Fruit fly (Drosophila melanogaster) whole organism, embryonic: ENCODE measurements around the gene CG32801.

ENCODE experiments used
- Asciz ChIP-seq: fragments of 200-800 bp; sonication (Bioruptor generic); optimal IDR thresholded peaks from 2 replicates; lab custom pipeline; 2017; ENCODE audit warnings: missing biosample characterization, mild to moderate bottlenecking, missing genetic modification characterization, missing genetic modification reagents
- Atf6 ChIP-seq: fragments of 200-800 bp; sonication (Bioruptor generic); IDR thresholded peaks from 2 replicates; pipeline ENCODE4 v1.3.6; 2022; ENCODE audit warnings: missing biosample characterization, missing genetic modification characterization
- BEAF-32 ChIP-seq: fragments of 200-800 bp; sonication (Bioruptor generic); optimal IDR thresholded peaks from 3 replicates; lab custom pipeline; 2017; ENCODE audit warnings: missing biosample characterization, missing genetic modification characterization, mild to moderate bottlenecking, moderate library complexity, missing genetic modification reagents
- CG10267 ChIP-seq: fragments of 200-800 bp; sonication (Bioruptor generic); optimal IDR thresholded peaks from 2 replicates; lab custom pipeline; 2018; ENCODE audit warnings: missing biosample characterization, mild to moderate bottlenecking, missing genetic modification characterization, moderate library complexity
- CG10274 ChIP-seq: fragments of 200-800 bp; sonication (Bioruptor generic); optimal IDR thresholded peaks from 3 replicates; lab custom pipeline; 2017; ENCODE audit warnings: missing biosample characterization, mild to moderate bottlenecking, missing genetic modification characterization
- CG11093 ChIP-seq: fragments of 200-800 bp; sonication (Bioruptor generic); IDR thresholded peaks from 3 replicates; pipeline ENCODE4 v1.3.6; 2022; ENCODE audit warnings: missing biosample characterization, missing genetic modification characterization
- CG11504 ChIP-seq: fragments of 200-800 bp; sonication (Bioruptor generic); optimal IDR thresholded peaks from 3 replicates; lab custom pipeline; 2019; ENCODE audit warnings: missing biosample characterization, mild to moderate bottlenecking, missing genetic modification characterization, moderate library complexity
- CG11560 ChIP-seq: fragments of 200-800 bp; sonication (Bioruptor generic); IDR thresholded peaks from 3 replicates; pipeline ENCODE4 v1.3.6; 2022; ENCODE audit warnings: missing biosample characterization, missing genetic modification characterization
- CG12769 ChIP-seq: fragments of 200-800 bp; sonication (Bioruptor generic); optimal IDR thresholded peaks from 2 replicates; lab custom pipeline; 2019; ENCODE audit warnings: missing biosample characterization, mild to moderate bottlenecking, missing genetic modification characterization, moderate library complexity
- CG13424 ChIP-seq: fragments of 200-800 bp; sonication (Bioruptor generic); optimal IDR thresholded peaks from 2 replicates; lab custom pipeline; 2019; ENCODE audit warnings: missing biosample characterization, mild to moderate bottlenecking, missing genetic modification characterization, moderate library complexity
- CG14441 ChIP-seq: fragments of 200-800 bp; sonication (Bioruptor generic); IDR thresholded peaks from 2 replicates; pipeline ENCODE4 v1.3.6; 2022; ENCODE audit warnings: missing biosample characterization, missing genetic modification characterization
- CG14965 ChIP-seq: fragments of 200-800 bp; sonication (Bioruptor generic); optimal IDR thresholded peaks from 2 replicates; lab custom pipeline; 2016; ENCODE audit warnings: missing biosample characterization, missing genetic modification characterization, borderline replicate concordance
- CG15269 ChIP-seq: fragments of 200-800 bp; sonication (Bioruptor generic); optimal IDR thresholded peaks from 2 replicates; lab custom pipeline; 2018; ENCODE audit warnings: missing biosample characterization, mild to moderate bottlenecking, missing genetic modification characterization, moderate library complexity
- CG17359 ChIP-seq: fragments of 200-800 bp; sonication (Bioruptor generic); optimal IDR thresholded peaks from 3 replicates; lab custom pipeline; 2018; ENCODE audit warnings: missing biosample characterization, mild to moderate bottlenecking, missing genetic modification characterization, moderate library complexity
- CG17385 ChIP-seq: fragments of 200-800 bp; sonication (Bioruptor generic); optimal IDR thresholded peaks from 3 replicates; lab custom pipeline; 2018; ENCODE audit warnings: missing biosample characterization, mild to moderate bottlenecking, missing genetic modification characterization
- CG17912 ChIP-seq: fragments of 200-800 bp; sonication (Bioruptor generic); optimal IDR thresholded peaks from 2 replicates; lab custom pipeline; 2018; ENCODE audit warnings: missing biosample characterization, mild to moderate bottlenecking, missing genetic modification characterization
- CG18011 ChIP-seq: fragments of 200-800 bp; sonication (Bioruptor generic); optimal IDR thresholded peaks from 2 replicates; lab custom pipeline; 2017; ENCODE audit warnings: missing biosample characterization, missing genetic modification characterization, mild to moderate bottlenecking, moderate library complexity, missing genotype
- CG31388 ChIP-seq: fragments of 200-800 bp; sonication (Bioruptor generic); optimal IDR thresholded peaks from 2 replicates; lab custom pipeline; 2016; ENCODE audit warnings: missing biosample characterization, missing genetic modification characterization
- CG34422 ChIP-seq: fragments of 200-800 bp; sonication (Bioruptor generic); IDR thresholded peaks from 3 replicates; pipeline ENCODE4 v1.3.6; 2022; ENCODE audit warnings: missing biosample characterization, missing genetic modification characterization
- CG7372 ChIP-seq: fragments of 200-800 bp; sonication (Bioruptor generic); IDR thresholded peaks from 2 replicates; pipeline ENCODE4 v1.3.6; 2022; ENCODE audit warnings: missing biosample characterization, missing genetic modification characterization
- CG8281 ChIP-seq: fragments of 200-800 bp; sonication (Bioruptor generic); optimal IDR thresholded peaks from 2 replicates; lab custom pipeline; 2018; ENCODE audit warnings: missing biosample characterization, mild to moderate bottlenecking, missing genetic modification characterization, moderate library complexity
- Dll ChIP-seq: fragments of 200-800 bp; sonication (Bioruptor generic); IDR thresholded peaks from 4 replicates; pipeline ENCODE4 v1.3.6; 2022; ENCODE audit warnings: missing biosample characterization, missing genetic modification characterization; ENCODE audit not compliant: partially characterized antibody
- Doc2 ChIP-seq: fragments of 200-800 bp; sonication (Bioruptor generic); IDR thresholded peaks from 2 replicates; pipeline ENCODE4 v1.3.6; 2022; ENCODE audit warnings: missing biosample characterization, missing genetic modification characterization
- E2f2 ChIP-seq: fragments of 200-800 bp; sonication (Bioruptor generic); IDR thresholded peaks from 2 replicates; pipeline ENCODE4 v1.3.6; 2022; ENCODE audit warnings: missing biosample characterization, missing genetic modification characterization
- Ets97D ChIP-seq: fragments of 200-800 bp; sonication (Bioruptor generic); optimal IDR thresholded peaks from 3 replicates; lab custom pipeline; 2016; ENCODE audit warnings: missing biosample characterization, missing genetic modification characterization
- Fer2 ChIP-seq: fragments of 200-800 bp; sonication (Bioruptor generic); optimal IDR thresholded peaks from 2 replicates; lab custom pipeline; 2018; ENCODE audit warnings: missing biosample characterization, mild to moderate bottlenecking, missing genetic modification characterization, moderate library complexity
- H15 ChIP-seq: fragments of 200-800 bp; sonication (Bioruptor generic); IDR thresholded peaks from 3 replicates; pipeline ENCODE4 v1.3.6; 2022; ENCODE audit warnings: missing biosample characterization, missing genetic modification characterization
- HmgD ChIP-seq: fragments of 200-800 bp; sonication (Bioruptor generic); optimal IDR thresholded peaks from 3 replicates; lab custom pipeline; 2016; ENCODE audit warnings: missing biosample characterization, missing genetic modification characterization
- Hmx ChIP-seq: fragments of 200-800 bp; sonication (Bioruptor generic); optimal IDR thresholded peaks from 2 replicates; lab custom pipeline; 2016; ENCODE audit warnings: missing biosample characterization, missing genetic modification characterization
- Jarid2 ChIP-seq: fragments of 200-800 bp; sonication (Bioruptor generic); optimal IDR thresholded peaks from 3 replicates; lab custom pipeline; 2017; ENCODE audit warnings: mild to moderate bottlenecking, missing biosample characterization, missing genetic modification reagents, missing genetic modification characterization
- MESR4 ChIP-seq: fragments of 200-800 bp; sonication (Bioruptor generic); optimal IDR thresholded peaks from 2 replicates; lab custom pipeline; 2018; ENCODE audit warnings: missing biosample characterization, mild to moderate bottlenecking, missing genetic modification characterization, moderate library complexity
- Mrtf ChIP-seq: fragments of 200-800 bp; sonication (Bioruptor generic); IDR thresholded peaks from 3 replicates; pipeline ENCODE4 v1.3.6; 2022; ENCODE audit warnings: missing biosample characterization, missing genetic modification characterization
- Nf-YC ChIP-seq: fragments of 200-800 bp; optimal IDR thresholded peaks from 3 replicates; lab custom pipeline; 2019; ENCODE audit warnings: missing biosample characterization, mild to moderate bottlenecking, missing genetic modification characterization, moderate library complexity
- Poxn ChIP-seq: fragments of 200-800 bp; sonication (Bioruptor generic); IDR thresholded peaks from 2 replicates; pipeline ENCODE4 v1.3.6; 2022; ENCODE audit warnings: missing biosample characterization, missing genetic modification characterization
- Side ChIP-seq: fragments of 200-800 bp; sonication (Bioruptor generic); optimal IDR thresholded peaks from 2 replicates; lab custom pipeline; 2016; ENCODE audit warnings: missing biosample characterization, missing genetic modification characterization
- Sry-β ChIP-seq: fragments of 200-800 bp; sonication (Bioruptor generic); optimal IDR thresholded peaks from 2 replicates; lab custom pipeline; 2018; ENCODE audit warnings: missing biosample characterization, mild to moderate bottlenecking, missing genetic modification characterization, moderate library complexity
- ase ChIP-seq: fragments of 200-800 bp; sonication (Bioruptor generic); IDR thresholded peaks from 3 replicates; pipeline ENCODE4 v1.3.6; 2022; ENCODE audit warnings: missing biosample characterization, missing genetic modification characterization
- bsh ChIP-seq, 2 experiments: fragments of 200-800 bp; sonication (Bioruptor generic); optimal IDR thresholded peaks; 2 replicates each; lab custom pipeline; 2017 to 2018; ENCODE audit warnings: mild to moderate bottlenecking in 2 of 2, missing biosample characterization in 2 of 2, missing genetic modification characterization in 2 of 2, moderate library complexity in 1 of 2
- btn ChIP-seq: fragments of 200-800 bp; sonication (Bioruptor generic); optimal IDR thresholded peaks from 2 replicates; lab custom pipeline; 2016; ENCODE audit warnings: missing biosample characterization, missing genetic modification characterization
- ci ChIP-seq: fragments of 200-800 bp; sonication (Bioruptor generic); IDR thresholded peaks from 3 replicates; pipeline ENCODE4 v1.3.6; 2022; ENCODE audit warnings: missing biosample characterization, missing genetic modification characterization
- crp ChIP-seq, 2 experiments: fragments of 200-800 bp; sonication (Bioruptor generic); optimal IDR thresholded peaks; 2 replicates in 1 of 2; 3 replicates in 1 of 2; lab custom pipeline; 2017; ENCODE audit warnings: missing biosample characterization in 2 of 2, missing genetic modification characterization in 2 of 2, mild to moderate bottlenecking in 1 of 2, moderate library complexity in 1 of 2
- dmrt99B ChIP-seq: fragments of 200-800 bp; sonication (Bioruptor generic); optimal IDR thresholded peaks from 2 replicates; lab custom pipeline; 2018; ENCODE audit warnings: missing biosample characterization, mild to moderate bottlenecking, missing genetic modification characterization, moderate library complexity
- gfzf ChIP-seq: fragments of 200-800 bp; sonication (Bioruptor generic); optimal IDR thresholded peaks from 2 replicates; lab custom pipeline; 2016; ENCODE audit warnings: missing biosample characterization, mild to moderate bottlenecking, missing genetic modification characterization, moderate library complexity
- h ChIP-seq: fragments of >200 bp; optimal IDR thresholded peaks from 2 replicates; lab custom pipeline; 2017
- hbn ChIP-seq: fragments of 200-800 bp; sonication (Bioruptor generic); IDR thresholded peaks from 2 replicates; pipeline ENCODE4 v1.3.6; 2022; ENCODE audit warnings: missing biosample characterization, missing genetic modification characterization; ENCODE audit not compliant: partially characterized antibody
- jigr1 ChIP-seq: fragments of 200-800 bp; sonication (Bioruptor generic); IDR thresholded peaks from 3 replicates; pipeline ENCODE4 v1.3.6; 2022; ENCODE audit warnings: missing biosample characterization, missing genetic modification characterization
- maf-S ChIP-seq: fragments of 200-800 bp; sonication (Bioruptor generic); optimal IDR thresholded peaks from 2 replicates; lab custom pipeline; 2016; ENCODE audit warnings: missing biosample characterization, missing genetic modification characterization
- sens ChIP-seq: fragments of 200-800 bp; sonication (Bioruptor generic); peaks from one replicate; lab custom pipeline; 2016; ENCODE audit warnings: missing biosample characterization, missing genetic modification characterization
- ttk ChIP-seq: fragments of 200-800 bp; sonication (Bioruptor generic); IDR thresholded peaks from 2 replicates; pipeline ENCODE4 v2.1.2; 2022; ENCODE audit warnings: missing biosample characterization, missing genetic modification characterization
- zf30C ChIP-seq: fragments of 200-800 bp; sonication (Bioruptor generic); optimal IDR thresholded peaks from 3 replicates; lab custom pipeline; 2018; ENCODE audit warnings: missing biosample characterization, mild to moderate bottlenecking, missing genetic modification characterization

CG32801 gene

dm6 chrX:1907727-1908264 lies 4.8 kb upstream of the CG32801 start, which contains the start of gene mip130 (continued):
- TF ChIP-seq Dll (GFP tag; lab: Robert Waterston, UW) (peak; percentile 82; the same call in 3 of the 4 replicates), Nf-YC (peak; percentile 47), CG15269 (tag; lab: Kevin White, UChicago) (peak; percentile 58), CG34422 (GFP tag; lab: Robert Waterston, UW) (peak; percentile 54; the same call in 1 of the 3 replicates), sens (GFP tag; lab: Kevin White, UChicago) (peak; percentile 88), ttk (GFP tag; lab: Robert Waterston, UW) (no peak), ci (GFP tag; lab: Robert Waterston, UW) (no peak), Ets97D (peak; percentile 24), Sry-β (no peak), CG18011 (no peak), crp (GFP tag; optimal IDR thresholded peaks at IDR 0.05; lab: Kevin White, UChicago) (peak; percentile 35 to 85), CG14965 (no peak), H15 (GFP tag; lab: Robert Waterston, UW) (0 out of 3 replicates have a peak, but pooled peaks have one; percentile 33), CG8281 (no peak), jigr1 (GFP tag; lab: Robert Waterston, UW) (0 out of 3 replicates have a peak, but pooled peaks have one; percentile 21), bsh (GFP tag; optimal IDR thresholded peaks at IDR 0.05; lab: Kevin White, UChicago) (peak in 1 of 2 experiments; percentile 42), CG17912 (GFP tag; lab: Kevin White, UChicago) (no peak), btn (GFP tag; lab: Kevin White, UChicago) (peak; percentile 17), CG31388 (GFP tag; lab: Kevin White, UChicago) (no peak), CG17359 (tag; lab: Kevin White, UChicago) (peak; percentile 55), HmgD (GFP tag; lab: Kevin White, UChicago) (no peak), gfzf (GFP tag; lab: Kevin White, UChicago) (peak; percentile 23), Doc2 (no peak), CG11504 (no peak), maf-S (GFP tag; lab: Kevin White, UChicago) (no peak), dmrt99B (tag; lab: Kevin White, UChicago) (no peak), Jarid2 (GFP tag; lab: Kevin White, UChicago) (no peak), Side (GFP tag; lab: Kevin White, UChicago) (no peak), CG7372 (GFP tag; lab: Robert Waterston, UW) (0 out of 2 replicates have a peak, but pooled peaks have one; percentile 30), E2f2 (GFP tag; lab: Robert Waterston, UW) (peak; percentile 47; the same call in 1 of the 2 replicates), Hmx (no peak), CG14441 (GFP tag; lab: Robert Waterston, UW) (peak; percentile 49; the same call in 1 of the 2 replicates), hbn (GFP tag; lab: Robert Waterston, UW) (peak; percentile 71), h (lab: Kevin White, UChicago) (no peak), MESR4 (GFP tag; lab: Kevin White, UChicago) (no peak), zf30C (GFP tag; lab: Kevin White, UChicago) (no peak), Atf6 (peak; percentile 66), ase (GFP tag; lab: Robert Waterston, UW) (0 out of 3 replicates have a peak, but pooled peaks have one; percentile 30), CG10267 (tag; lab: Kevin White, UChicago) (peak; percentile 25), CG11093 (GFP tag; lab: Robert Waterston, UW) (peak; percentile 35; the same call in 1 of the 3 replicates), Asciz (GFP tag; lab: Kevin White, UChicago) (no peak), Fer2 (no peak), Poxn (GFP tag; lab: Robert Waterston, UW) (no peak), CG12769 (no peak), CG10274 (GFP tag; lab: Kevin White, UChicago) (peak; percentile 99), CG17385 (GFP tag; lab: Kevin White, UChicago) (peak; percentile 50), BEAF-32 (GFP tag; lab: Kevin White, UChicago) (peak; percentile 80), Mrtf (GFP tag; lab: Robert Waterston, UW) (no peak), CG11560 (tag; lab: Robert Waterston, UW) (peak; percentile 72), CG13424 (tag; lab: Kevin White, UChicago) (peak; percentile 35)
